Worm (Caenorhabditis elegans) whole organism, L1 larva: Measurements from ENCODE around the gene Y55F3AM.9.

Experiments used
- C04F5.9 ChIP-seq: sonication (generic microtip); optimal IDR thresholded peaks from 2 replicates; lab custom pipeline; 2016; ENCODE audit warnings: missing genetic modification characterization, missing compliant biosample characterization
- C16A3.4 ChIP-seq: fragments of 150-350 bp; optimal IDR thresholded peaks from 2 replicates; lab custom pipeline; 2014; ENCODE audit warnings: missing biosample characterization, missing genetic modification characterization
- C34B4.2 ChIP-seq: sonication (generic microtip); optimal IDR thresholded peaks from 2 replicates; lab custom pipeline; 2017; ENCODE audit warnings: mild to moderate bottlenecking, missing genetic modification characterization, missing compliant biosample characterization
- alr-1 ChIP-seq: fragments of 200-800 bp; sonication (Bioruptor generic); optimal IDR thresholded peaks from 2 replicates; lab custom pipeline; 2018; ENCODE audit warnings: borderline replicate concordance, mild to moderate bottlenecking, missing genetic modification characterization, missing compliant biosample characterization
- aly-2 ChIP-seq: fragments of 150-350 bp; optimal IDR thresholded peaks from 2 replicates; lab custom pipeline; 2014; ENCODE audit warnings: missing biosample characterization, missing genetic modification characterization
- ceh-63 ChIP-seq: fragments of 200-800 bp; sonication (Bioruptor generic); optimal IDR thresholded peaks from 2 replicates; lab custom pipeline; 2018; ENCODE audit warnings: mild to moderate bottlenecking, missing genetic modification characterization, missing compliant biosample characterization
- ceh-8 ChIP-seq: fragments of 200-800 bp; sonication (Bioruptor generic); optimal IDR thresholded peaks from 2 replicates; lab custom pipeline; 2018; ENCODE audit warnings: mild to moderate bottlenecking, missing genetic modification characterization, moderate library complexity, missing compliant biosample characterization
- ceh-90 ChIP-seq: sonication (generic microtip); optimal IDR thresholded peaks from 2 replicates; lab custom pipeline; 2016; ENCODE audit warnings: missing genetic modification characterization, missing compliant biosample characterization
- ces-1 ChIP-seq: fragments of 150-350 bp; optimal IDR thresholded peaks from 2 replicates; lab custom pipeline; 2014; ENCODE audit warnings: missing biosample characterization, missing genetic modification reagents, missing genetic modification characterization
- dpl-1 ChIP-seq, 3 experiments: fragments of 150-350 bp in 2 of 3; sonication (generic microtip) in 1 of 3; optimal IDR thresholded peaks; 2 replicates each; lab custom pipeline; 2014 to 2017; ENCODE audit warnings: missing biosample characterization in 3 of 3, missing genetic modification characterization in 3 of 3, missing genetic modification reagents in 3 of 3
- dsc-1 ChIP-seq: sonication (generic microtip); optimal IDR thresholded peaks from 2 replicates; lab custom pipeline; 2016; ENCODE audit warnings: mild to moderate bottlenecking, missing genetic modification characterization, missing compliant biosample characterization
- egl-13 ChIP-seq: sonication (generic microtip); optimal IDR thresholded peaks from 2 replicates; lab custom pipeline; 2016; ENCODE audit warnings: missing genotype, missing genetic modification reagents, missing genetic modification characterization, missing compliant biosample characterization
- egl-27 ChIP-seq, 2 experiments: fragments of 150-350 bp in 1 of 2; sonication (generic microtip); optimal IDR thresholded peaks; 3 replicates each; lab custom pipeline; 2017 to 2018; ENCODE audit warnings: missing biosample characterization in 2 of 2, missing genetic modification characterization in 2 of 2, missing genetic modification reagents in 2 of 2
- elt-2 ChIP-seq: sonication (generic microtip); optimal IDR thresholded peaks from 2 replicates; lab custom pipeline; 2016; ENCODE audit warnings: missing genetic modification characterization, mild to moderate bottlenecking, inconsistent platforms, missing compliant biosample characterization, missing genetic modification reagents
- ets-5 ChIP-seq: fragments of 200-800 bp; sonication (Bioruptor generic); IDR thresholded peaks from 2 replicates; pipeline ENCODE4 v1.3.6; 2022; ENCODE audit warnings: missing genetic modification characterization, missing compliant biosample characterization
- fkh-10 ChIP-seq: sonication (generic microtip); optimal IDR thresholded peaks from 2 replicates; lab custom pipeline; 2017; ENCODE audit warnings: missing biosample characterization, missing genetic modification reagents, missing genetic modification characterization
- fkh-4 ChIP-seq: sonication (generic microtip); optimal IDR thresholded peaks from 2 replicates; lab custom pipeline; 2016; ENCODE audit warnings: missing compliant biosample characterization, missing genetic modification characterization, borderline replicate concordance
- fkh-8 ChIP-seq: sonication (generic microtip); optimal IDR thresholded peaks from 2 replicates; lab custom pipeline; 2016; ENCODE audit warnings: mild to moderate bottlenecking, missing genetic modification characterization, missing compliant biosample characterization
- grh-1 ChIP-seq: fragments of 200-800 bp; sonication (Bioruptor generic); IDR thresholded peaks from 2 replicates; pipeline ENCODE4 v1.3.6; 2022; ENCODE audit warnings: missing genetic modification reagents, missing genetic modification characterization, missing compliant biosample characterization
- hlh-4 ChIP-seq: sonication (generic microtip); optimal IDR thresholded peaks from 2 replicates; lab custom pipeline; 2016; ENCODE audit warnings: mild to moderate bottlenecking, missing genetic modification characterization, missing compliant biosample characterization
- lin-13 ChIP-seq: fragments of 150-350 bp; optimal IDR thresholded peaks from 2 replicates; lab custom pipeline; 2014; ENCODE audit warnings: missing biosample characterization, missing genetic modification reagents, missing genetic modification characterization
- lin-15B ChIP-seq: fragments of 150-350 bp; sonication (generic microtip); optimal IDR thresholded peaks from 3 replicates; lab custom pipeline; 2014; ENCODE audit warnings: missing biosample characterization, missing genetic modification characterization
- lin-35 ChIP-seq, 2 experiments: fragments of 150-350 bp; optimal IDR thresholded peaks; 2 replicates each; lab custom pipeline; 2014; ENCODE audit warnings: missing biosample characterization in 2 of 2, missing genetic modification characterization in 2 of 2, missing genetic modification reagents in 2 of 2
- lin-39 ChIP-seq: fragments of 150-350 bp; optimal IDR thresholded peaks from 2 replicates; lab custom pipeline; 2014; ENCODE audit warnings: missing biosample characterization, missing genetic modification reagents, missing genetic modification characterization
- lir-3 ChIP-seq: sonication (generic microtip); optimal IDR thresholded peaks from 2 replicates; lab custom pipeline; 2016; ENCODE audit warnings: mild to moderate bottlenecking, missing genetic modification characterization, moderate library complexity, missing compliant biosample characterization; ENCODE audit not compliant: poor library complexity
- mab-9 ChIP-seq: fragments of 200-800 bp; sonication (Bioruptor generic); IDR thresholded peaks from 2 replicates; pipeline ENCODE4 v1.3.6; 2022; ENCODE audit warnings: missing genetic modification reagents, missing genetic modification characterization, missing compliant biosample characterization
- mdl-1 ChIP-seq, 2 experiments: fragments of 150-350 bp; optimal IDR thresholded peaks; 2 replicates each; lab custom pipeline; 2014 to 2017; ENCODE audit warnings: missing biosample characterization in 2 of 2, missing genetic modification characterization in 2 of 2, inconsistent platforms in 1 of 2
- mef-2 ChIP-seq: fragments of 150-350 bp; optimal IDR thresholded peaks from 2 replicates; lab custom pipeline; 2014; ENCODE audit warnings: missing biosample characterization, missing genetic modification characterization
- nhr-11 ChIP-seq: fragments of 150-350 bp; optimal IDR thresholded peaks from 2 replicates; lab custom pipeline; 2014; ENCODE audit warnings: missing biosample characterization, missing genetic modification characterization
- nhr-19 ChIP-seq: fragments of 200-800 bp; sonication (Bioruptor generic); conservative IDR thresholded peaks from 2 replicates; pipeline ENCODE4 v1.3.6; 2022; ENCODE audit warnings: missing genetic modification characterization, missing compliant biosample characterization
- nhr-20 ChIP-seq: sonication (generic microtip); optimal IDR thresholded peaks from 2 replicates; lab custom pipeline; 2016; ENCODE audit warnings: mild to moderate bottlenecking, missing genetic modification characterization, missing compliant biosample characterization
- nhr-28 ChIP-seq: fragments of 150-350 bp; optimal IDR thresholded peaks from 2 replicates; lab custom pipeline; 2014; ENCODE audit warnings: missing biosample characterization, missing genetic modification characterization
- nhr-47 ChIP-seq: sonication (generic microtip); optimal IDR thresholded peaks from 2 replicates; lab custom pipeline; 2016; ENCODE audit warnings: mild to moderate bottlenecking, missing genetic modification characterization, moderate library complexity, missing compliant biosample characterization
- nhr-85 ChIP-seq: sonication (generic microtip); peaks from one replicate; lab custom pipeline; 2016; ENCODE audit warnings: missing genetic modification characterization, inconsistent platforms, missing compliant biosample characterization
- pag-3 ChIP-seq: sonication (generic microtip); optimal IDR thresholded peaks from 2 replicates; lab custom pipeline; 2017; ENCODE audit warnings: missing genetic modification characterization, mild to moderate bottlenecking, missing compliant biosample characterization, antibody characterized with exemption, borderline replicate concordance; ENCODE audit not compliant: insufficient read depth
- pax-3 ChIP-seq: fragments of 200-800 bp; sonication (Bioruptor generic); optimal IDR thresholded peaks from 2 replicates; lab custom pipeline; 2018; ENCODE audit warnings: mild to moderate bottlenecking, missing genetic modification characterization, moderate library complexity, missing compliant biosample characterization
- pqm-1 ChIP-seq: sonication (generic microtip); optimal IDR thresholded peaks from 3 replicates; lab custom pipeline; 2017; ENCODE audit warnings: missing biosample characterization, missing genetic modification characterization
- rnt-1 ChIP-seq: sonication (generic microtip); optimal IDR thresholded peaks from 2 replicates; lab custom pipeline; 2016; ENCODE audit warnings: mild to moderate bottlenecking, missing genetic modification characterization, moderate library complexity, missing compliant biosample characterization
- skn-1 ChIP-seq: fragments of 150-350 bp; optimal IDR thresholded peaks from 2 replicates; lab custom pipeline; 2014; ENCODE audit warnings: missing biosample characterization, missing genetic modification characterization
- snpc-4 ChIP-seq: fragments of 150-350 bp; optimal IDR thresholded peaks from 2 replicates; lab custom pipeline; 2014; ENCODE audit warnings: missing biosample characterization, missing genetic modification characterization
- snu-23 ChIP-seq: sonication (generic microtip); optimal IDR thresholded peaks from 2 replicates; lab custom pipeline; 2016; ENCODE audit warnings: missing genetic modification characterization, missing compliant biosample characterization
- sptf-1 ChIP-seq: fragments of 150-350 bp; optimal IDR thresholded peaks from 2 replicates; lab custom pipeline; 2014; ENCODE audit warnings: missing biosample characterization, missing genetic modification characterization
- swsn-7 ChIP-seq: sonication (generic microtip); optimal IDR thresholded peaks from 2 replicates; lab custom pipeline; 2016; ENCODE audit warnings: missing genetic modification characterization, missing compliant biosample characterization
- tlp-1 ChIP-seq: fragments of 150-350 bp; optimal IDR thresholded peaks from 2 replicates; lab custom pipeline; 2014; ENCODE audit warnings: missing biosample characterization, missing genetic modification characterization
- unc-30 ChIP-seq: sonication (generic microtip); optimal IDR thresholded peaks from 2 replicates; lab custom pipeline; 2017; ENCODE audit warnings: missing biosample characterization, missing genetic modification characterization
- unc-62 ChIP-seq: fragments of 150-350 bp; optimal IDR thresholded peaks from 2 replicates; lab custom pipeline; 2014; ENCODE audit warnings: missing biosample characterization, missing genetic modification reagents, missing genetic modification characterization
- unc-86 ChIP-seq: sonication (generic microtip); optimal IDR thresholded peaks from 2 replicates; lab custom pipeline; 2016; ENCODE audit warnings: missing genetic modification characterization, missing compliant biosample characterization
- unc-98 ChIP-seq: fragments of 200-800 bp; sonication (Bioruptor generic); IDR thresholded peaks from 2 replicates; pipeline ENCODE4 v1.3.6; 2022; ENCODE audit warnings: missing genetic modification characterization, missing compliant biosample characterization
- xbp-1 ChIP-seq: sonication (generic microtip); optimal IDR thresholded peaks from 2 replicates; lab custom pipeline; 2016; ENCODE audit warnings: missing genetic modification characterization, missing compliant biosample characterization
- zag-1 ChIP-seq: fragments of 150-350 bp; optimal IDR thresholded peaks from 2 replicates; lab custom pipeline; 2014; ENCODE audit warnings: missing biosample characterization, missing genetic modification characterization
- zip-4 ChIP-seq: fragments of 200-800 bp; sonication (Bioruptor generic); optimal IDR thresholded peaks from 2 replicates; lab custom pipeline; 2018; ENCODE audit warnings: mild to moderate bottlenecking, missing genetic modification characterization, moderate library complexity, missing compliant biosample characterization
- ztf-4 ChIP-seq: fragments of 150-350 bp; optimal IDR thresholded peaks from 2 replicates; lab custom pipeline; 2014; ENCODE audit warnings: missing biosample characterization, missing genetic modification characterization

Gene Y55F3AM.9

ce11 chrIV:991647-992400, 17.7 kb downstream of the Y55F3AM.9 start, which contains the start of gene lep-2 (continued):
- TF ChIP-seq nhr-20 (tag; lab: Kevin White, UChicago) (peak; percentile 13), zip-4 (no peak), egl-27 (tag; optimal IDR thresholded peaks at IDR 0.05; lab: Kevin White, UChicago) (no peak), nhr-28 (tag; lab: Kevin White, UChicago) (no peak), nhr-85 (tag; lab: Kevin White, UChicago) (peak; percentile 1), pax-3 (tag; lab: Kevin White, UChicago) (no peak), swsn-7 (tag; lab: Kevin White, UChicago) (peak; percentile 15), snu-23 (GFP tag; lab: Kevin White, UChicago) (peak; percentile 50), elt-2 (tag; lab: Kevin White, UChicago) (no peak), unc-98 (GFP tag; lab: Robert Waterston, UW) (no peak), ceh-8 (no peak), pag-3 (no peak), alr-1 (no peak), egl-13 (tag; lab: Kevin White, UChicago) (no peak), nhr-19 (peak; percentile 38), grh-1 (GFP tag; lab: Robert Waterston, UW) (0 out of 2 replicates have a peak, but pooled peaks have one; percentile 33), mab-9 (GFP tag; lab: Robert Waterston, UW) (no peak), C16A3.4 (tag; lab: Kevin White, UChicago) (peak; percentile 7), nhr-47 (no peak), lin-39 (no peak), ceh-90 (tag; lab: Kevin White, UChicago) (no peak), mef-2 (tag; lab: Kevin White, UChicago) (no peak), xbp-1 (peak; percentile 41), dpl-1 (GFP tag; optimal IDR thresholded peaks at IDR 0.05; lab: Kevin White, UChicago) (peak; percentile 87 to 89 (median 88)), fkh-10 (GFP tag; lab: Kevin White, UChicago) (no peak), ztf-4 (tag; lab: Kevin White, UChicago) (no peak), fkh-8 (tag; lab: Kevin White, UChicago) (no peak), sptf-1 (tag; lab: Kevin White, UChicago) (no peak), unc-86 (tag; lab: Kevin White, UChicago) (peak; percentile 18), zag-1 (no peak), C04F5.9 (no peak), snpc-4 (tag; lab: Kevin White, UChicago) (no peak), tlp-1 (tag; lab: Kevin White, UChicago) (no peak), lir-3 (tag; lab: Kevin White, UChicago) (no peak), pqm-1 (tag; lab: Kevin White, UChicago) (no peak), lin-13 (GFP tag; lab: Kevin White, UChicago) (no peak), ces-1 (no peak), unc-30 (no peak), mdl-1 (tag; optimal IDR thresholded peaks at IDR 0.05; lab: Kevin White, UChicago) (no peak), ceh-63 (no peak), lin-35 (GFP tag; optimal IDR thresholded peaks at IDR 0.05; lab: Kevin White, UChicago) (peak; percentile 91 to 94), aly-2 (tag; lab: Kevin White, UChicago) (no peak), skn-1 (tag; lab: Kevin White, UChicago) (peak; percentile 32), hlh-4 (tag; lab: Kevin White, UChicago) (no peak), rnt-1 (tag; lab: Kevin White, UChicago) (no peak), C34B4.2 (no peak), dsc-1 (tag; lab: Kevin White, UChicago) (no peak), ets-5 (no peak), nhr-11 (tag; lab: Kevin White, UChicago) (no peak), unc-62 (GFP tag; lab: Kevin White, UChicago) (no peak), lin-15B (tag; lab: Kevin White, UChicago) (no peak), fkh-4 (tag; lab: Kevin White, UChicago) (no peak)
